Worm (Caenorhabditis elegans): Measurements from ENCODE around the gene fbxb-25.
"Not testable (repeated sequence)": the region's sequence is repeated elsewhere in the genome, so short reads cannot be mapped to it uniquely, and the experiment has no call there.

ce11 chrII:1659729-1660128 is 24.1 kb upstream of the fbxb-25 start:
- TF ChIP-seq T26A5.8, dpff-1 (tag; optimal IDR thresholded peaks at IDR 0.05): not testable (repeated sequence)
